Worm (Caenorhabditis elegans): ENCODE measurements around the gene C18A11.2.

DNA sequence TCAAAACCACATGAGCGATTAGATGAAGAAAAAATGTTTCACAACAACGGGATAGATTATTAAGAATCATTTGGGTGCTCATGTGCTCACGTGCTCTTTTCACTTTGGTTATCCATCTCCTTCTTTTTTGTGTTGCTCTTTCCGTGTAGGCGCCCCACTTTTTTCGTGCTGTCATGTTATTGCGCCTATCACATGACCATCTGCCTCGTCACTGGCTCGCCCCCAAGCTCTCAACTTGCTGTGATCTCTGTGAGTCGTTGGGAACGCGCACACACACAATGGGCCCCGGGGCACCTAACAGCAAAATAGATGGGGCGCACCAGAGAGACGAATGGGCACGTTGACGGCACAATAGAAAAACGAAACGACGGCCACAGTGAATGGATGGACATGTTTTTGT, 45.8 kb upstream of the C18A11.2 start:
- TF ChIP-seq tlp-1 (tag; optimal IDR thresholded peaks at IDR 0.05) (no peak), ceh-88 (GFP tag; IDR thresholded peaks at IDR 0.05) (peak; percentile 75), unc-130 (tag; optimal IDR thresholded peaks at IDR 0.05) (peak; percentile 74), ceh-82 (tag; optimal IDR thresholded peaks at IDR 0.05) (peak; percentile 40 to 51 (median 50)), lin-39 (tag; optimal IDR thresholded peaks at IDR 0.05) (peak; percentile 77), mdl-1 (tag; optimal IDR thresholded peaks at IDR 0.05) (peak in 1 of 2 experiments; percentile 75), skn-1 (tag; optimal IDR thresholded peaks at IDR 0.05) (peak; percentile 6), fos-1 (tag; optimal IDR thresholded peaks at IDR 0.05) (peak; percentile 24), lin-15B (tag; optimal IDR thresholded peaks at IDR 0.05) (no peak), fkh-10 (GFP tag; optimal IDR thresholded peaks at IDR 0.05) (peak; percentile 93)

Data from whole organism, L1 larva.